Fruit fly (Drosophila melanogaster) whole organism, embryonic: ENCODE results near the gene bsf.

Experiments
- Abd-B ChIP-seq: fragments of 200-800 bp; sonication (Bioruptor generic); optimal IDR thresholded peaks from 2 replicates; lab custom pipeline; 2018; ENCODE audit warnings: missing biosample characterization, mild to moderate bottlenecking, missing genetic modification characterization, moderate library complexity
- Asciz ChIP-seq: fragments of 200-800 bp; sonication (Bioruptor generic); optimal IDR thresholded peaks from 2 replicates; lab custom pipeline; 2017; ENCODE audit warnings: missing biosample characterization, mild to moderate bottlenecking, missing genetic modification characterization, missing genetic modification reagents
- Awh ChIP-seq: fragments of 200-800 bp; sonication (Bioruptor generic); IDR thresholded peaks from 2 replicates; pipeline ENCODE4, ENCODE4 v1.3.6; 2022; ENCODE audit warnings: missing biosample characterization, missing genetic modification characterization
- Blimp-1 ChIP-seq: fragments of 200-800 bp; sonication (Bioruptor generic); optimal IDR thresholded peaks from 3 replicates; lab custom pipeline; 2018; ENCODE audit warnings: missing biosample characterization, missing genetic modification characterization, mild to moderate bottlenecking, moderate library complexity, missing genetic modification reagents
- CG10431 ChIP-seq: fragments of 200-800 bp; sonication (Bioruptor generic); optimal IDR thresholded peaks from 3 replicates; lab custom pipeline; 2018; ENCODE audit warnings: missing biosample characterization, mild to moderate bottlenecking, missing genetic modification characterization
- CG12071 ChIP-seq: fragments of 200-800 bp; sonication (Bioruptor generic); optimal IDR thresholded peaks from 3 replicates; lab custom pipeline; 2018; ENCODE audit warnings: missing biosample characterization, mild to moderate bottlenecking, missing genetic modification characterization
- CG1233 ChIP-seq: fragments of 200-800 bp; sonication (Bioruptor generic); optimal IDR thresholded peaks from 4 replicates; lab custom pipeline; 2018; ENCODE audit warnings: missing biosample characterization, mild to moderate bottlenecking, missing genetic modification characterization
- CG15696 ChIP-seq: fragments of 200-800 bp; sonication (Bioruptor generic); optimal IDR thresholded peaks from 2 replicates; lab custom pipeline; 2019; ENCODE audit warnings: missing biosample characterization, mild to moderate bottlenecking, missing genetic modification characterization, moderate library complexity
- CG1647 ChIP-seq: fragments of 200-800 bp; sonication (Bioruptor generic); optimal IDR thresholded peaks from 3 replicates; lab custom pipeline; 2016; ENCODE audit warnings: missing biosample characterization, missing genetic modification characterization
- CG17912 ChIP-seq: fragments of 200-800 bp; sonication (Bioruptor generic); optimal IDR thresholded peaks from 2 replicates; lab custom pipeline; 2018; ENCODE audit warnings: missing biosample characterization, mild to moderate bottlenecking, missing genetic modification characterization
- CG18011 ChIP-seq: fragments of 200-800 bp; sonication (Bioruptor generic); optimal IDR thresholded peaks from 2 replicates; lab custom pipeline; 2017; ENCODE audit warnings: missing biosample characterization, missing genetic modification characterization, mild to moderate bottlenecking, moderate library complexity, missing genotype
- CG2202 ChIP-seq: fragments of 200-800 bp; sonication (Bioruptor generic); optimal IDR thresholded peaks from 2 replicates; lab custom pipeline; 2018; ENCODE audit warnings: missing biosample characterization, mild to moderate bottlenecking, missing genetic modification characterization
- CG2875 ChIP-seq: fragments of 200-800 bp; sonication (Bioruptor generic); optimal IDR thresholded peaks from 2 replicates; lab custom pipeline; 2017; ENCODE audit warnings: missing biosample characterization, mild to moderate bottlenecking, missing genetic modification characterization, missing genetic modification reagents
- CG3407 ChIP-seq: fragments of 200-800 bp; sonication (Bioruptor generic); optimal IDR thresholded peaks from 2 replicates; lab custom pipeline; 2018; ENCODE audit warnings: missing biosample characterization, mild to moderate bottlenecking, missing genetic modification characterization
- CG4707 ChIP-seq: fragments of 200-800 bp; sonication (Bioruptor generic); optimal IDR thresholded peaks from 2 replicates; lab custom pipeline; 2018; ENCODE audit warnings: missing biosample characterization, mild to moderate bottlenecking, missing genetic modification characterization, moderate library complexity
- CG5245 ChIP-seq: fragments of 200-800 bp; sonication (Bioruptor generic); optimal IDR thresholded peaks from 3 replicates; lab custom pipeline; 2016; ENCODE audit warnings: missing biosample characterization, missing genetic modification characterization
- CG6813 ChIP-seq: fragments of 200-800 bp; sonication (Bioruptor generic); optimal IDR thresholded peaks from 2 replicates; lab custom pipeline; 2017; ENCODE audit warnings: missing biosample characterization, missing genetic modification characterization, mild to moderate bottlenecking, moderate library complexity, missing genetic modification reagents
- CG8944 ChIP-seq: fragments of 200-800 bp; sonication (Bioruptor generic); optimal IDR thresholded peaks from 3 replicates; lab custom pipeline; 2016; ENCODE audit warnings: missing biosample characterization, missing genetic modification characterization
- HHEX ChIP-seq: fragments of 200-800 bp; sonication (Bioruptor generic); optimal IDR thresholded peaks from 3 replicates; lab custom pipeline; 2017; ENCODE audit warnings: missing biosample characterization, mild to moderate bottlenecking, missing genetic modification characterization, missing genetic modification reagents
- Hr78 ChIP-seq, 2 experiments: fragments of 200-800 bp in 1 of 2; fragments of >200 bp in 1 of 2; sonication (Bioruptor generic) in 1 of 2; optimal IDR thresholded peaks; 2 replicates each; lab custom pipeline; 2017 to 2019; ENCODE audit warnings: missing biosample characterization in 2 of 2, missing genetic modification characterization in 2 of 2, mild to moderate bottlenecking in 1 of 2, moderate library complexity in 1 of 2
- Optix ChIP-seq: fragments of 200-800 bp; sonication (Bioruptor generic); IDR thresholded peaks from 3 replicates; pipeline ENCODE4 v1.3.6; 2022; ENCODE audit warnings: missing biosample characterization, missing genetic modification characterization
- Sox102F ChIP-seq: fragments of 200-800 bp; sonication (Bioruptor generic); optimal IDR thresholded peaks from 2 replicates; lab custom pipeline; 2018; ENCODE audit warnings: missing biosample characterization, mild to moderate bottlenecking, missing genetic modification characterization, moderate library complexity
- Xrp1 ChIP-seq: fragments of 200-800 bp; sonication (Bioruptor generic); IDR thresholded peaks from 2 replicates; pipeline ENCODE4 v1.3.6; 2022; ENCODE audit warnings: missing biosample characterization, missing genetic modification characterization
- ab ChIP-seq: fragments of 200-800 bp; sonication (Bioruptor generic); optimal IDR thresholded peaks from 2 replicates; lab custom pipeline; 2016; ENCODE audit warnings: missing biosample characterization, missing genetic modification characterization
- ara ChIP-seq: fragments of 200-800 bp; sonication (Bioruptor generic); IDR thresholded peaks from 2 replicates; pipeline ENCODE4 v1.3.6; 2022; ENCODE audit warnings: missing biosample characterization, missing genetic modification characterization
- bab2 ChIP-seq: fragments of 200-800 bp; sonication (Bioruptor generic); optimal IDR thresholded peaks from 2 replicates; lab custom pipeline; 2016; ENCODE audit warnings: missing biosample characterization, missing genetic modification characterization
- bsh ChIP-seq, 2 experiments: fragments of 200-800 bp; sonication (Bioruptor generic); optimal IDR thresholded peaks; 2 replicates each; lab custom pipeline; 2017 to 2018; ENCODE audit warnings: mild to moderate bottlenecking in 2 of 2, missing biosample characterization in 2 of 2, missing genetic modification characterization in 2 of 2, moderate library complexity in 1 of 2
- btn ChIP-seq: fragments of 200-800 bp; sonication (Bioruptor generic); optimal IDR thresholded peaks from 2 replicates; lab custom pipeline; 2016; ENCODE audit warnings: missing biosample characterization, missing genetic modification characterization
- chif ChIP-seq, 2 experiments: fragments of 200-800 bp; sonication (Bioruptor generic); optimal IDR thresholded peaks; 3 replicates each; lab custom pipeline; 2016; ENCODE audit warnings: missing biosample characterization in 2 of 2, missing genetic modification characterization in 2 of 2
- chm ChIP-seq: fragments of 200-800 bp; sonication (Bioruptor generic); IDR thresholded peaks from 2 replicates; pipeline ENCODE4 v1.3.6; 2022; ENCODE audit warnings: missing biosample characterization, missing genetic modification characterization
- disco-r ChIP-seq: fragments of 200-800 bp; sonication (Bioruptor generic); optimal IDR thresholded peaks from 2 replicates; lab custom pipeline; 2016; ENCODE audit warnings: missing biosample characterization, missing genetic modification characterization
- fd64A ChIP-seq: fragments of 200-800 bp; sonication (Bioruptor generic); optimal IDR thresholded peaks from 3 replicates; lab custom pipeline; 2018; ENCODE audit warnings: missing biosample characterization, mild to moderate bottlenecking, missing genetic modification characterization
- gcm ChIP-seq: fragments of 200-800 bp; sonication (Bioruptor generic); optimal IDR thresholded peaks from 2 replicates; lab custom pipeline; 2019; ENCODE audit warnings: missing biosample characterization, mild to moderate bottlenecking, missing genetic modification characterization, moderate library complexity
- gsb ChIP-seq: fragments of 200-800 bp; sonication (Bioruptor generic); IDR thresholded peaks from 2 replicates; pipeline ENCODE4 v1.3.6; 2022; ENCODE audit warnings: missing biosample characterization, missing genetic modification characterization
- gsb-n ChIP-seq: fragments of 200-800 bp; sonication (Bioruptor generic); optimal IDR thresholded peaks from 3 replicates; lab custom pipeline; 2018; ENCODE audit warnings: missing biosample characterization, mild to moderate bottlenecking, missing genetic modification characterization
- hkb ChIP-seq, 2 experiments: fragments of 200-800 bp in 1 of 2; fragments of >200 bp in 1 of 2; sonication (Bioruptor generic) in 1 of 2; IDR thresholded peaks in 1 of 2; optimal IDR thresholded peaks in 1 of 2; 2 replicates each; pipeline versions ENCODE4 v1.3.6 to Lab custom; 2017 to 2022; ENCODE audit warnings: missing biosample characterization in 1 of 2, missing genetic modification characterization in 1 of 2
- hth ChIP-seq: fragments of >200 bp; optimal IDR thresholded peaks from 2 replicates; lab custom pipeline; 2017; ENCODE audit warnings: inconsistent platforms
- kni ChIP-seq: fragments of 200-800 bp; sonication (Bioruptor generic); optimal IDR thresholded peaks from 3 replicates; lab custom pipeline; 2017; ENCODE audit warnings: mild to moderate bottlenecking, missing biosample characterization, missing genetic modification reagents, missing genetic modification characterization
- oc ChIP-seq: fragments of 200-800 bp; sonication (Bioruptor generic); optimal IDR thresholded peaks from 2 replicates; lab custom pipeline; 2018; ENCODE audit warnings: missing biosample characterization, mild to moderate bottlenecking, missing genetic modification characterization, moderate library complexity
- sens ChIP-seq: fragments of 200-800 bp; sonication (Bioruptor generic); peaks from one replicate; lab custom pipeline; 2016; ENCODE audit warnings: missing biosample characterization, missing genetic modification characterization
- sug ChIP-seq: fragments of 200-800 bp; optimal IDR thresholded peaks from 2 replicates; lab custom pipeline; 2019; ENCODE audit warnings: missing biosample characterization, mild to moderate bottlenecking, missing genetic modification characterization, moderate library complexity
- tll ChIP-seq, 2 experiments: fragments of 200-800 bp in 1 of 2; fragments of >200 bp in 1 of 2; sonication (Bioruptor generic) in 1 of 2; optimal IDR thresholded peaks; 2 replicates each; lab custom pipeline; 2017 to 2019; ENCODE audit warnings: missing biosample characterization in 2 of 2, missing genetic modification characterization in 2 of 2, mild to moderate bottlenecking in 1 of 2, moderate library complexity in 1 of 2
- yki ChIP-seq: fragments of >200 bp; optimal IDR thresholded peaks from 3 replicates; lab custom pipeline; 2018
- zen2 ChIP-seq: fragments of 200-800 bp; sonication (Bioruptor generic); IDR thresholded peaks from 3 replicates; pipeline ENCODE4 v1.3.6; 2022; ENCODE audit warnings: missing biosample characterization, missing genetic modification characterization; ENCODE audit not compliant: partially characterized antibody

The bsf gene

DNA sequence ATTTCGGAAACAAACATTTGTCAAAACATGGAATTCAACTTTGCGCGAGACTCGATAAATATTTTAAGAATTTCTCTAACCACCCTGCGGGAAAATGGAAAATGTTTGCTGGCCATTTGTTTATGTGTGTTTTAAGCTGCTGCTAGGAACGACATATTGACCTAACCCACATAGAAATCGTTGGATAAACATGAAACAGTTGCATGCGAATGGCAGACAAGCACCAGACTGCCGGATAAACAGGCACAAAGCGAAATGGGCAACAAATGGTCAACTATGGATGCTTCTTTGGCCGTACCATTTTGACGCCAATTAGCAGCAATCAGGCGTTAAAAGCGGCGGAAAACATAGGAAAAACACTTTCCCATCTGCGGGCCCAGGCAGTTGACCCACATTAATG, 42.4 kb upstream of the bsf start (continued):
- TF ChIP-seq CG12071 (GFP tag; lab: Kevin White, UChicago), result peak; percentile 29
- no peak for TF ChIP-seq ab (GFP tag; lab: Kevin White, UChicago)
- no peak for TF ChIP-seq CG10431 (GFP tag; lab: Kevin White, UChicago)
- no peak for TF ChIP-seq Abd-B (GFP tag; lab: Kevin White, UChicago)
- peak; percentile 11 for TF ChIP-seq bab2
- no peak for TF ChIP-seq CG8944
- TF ChIP-seq CG15696 (tag; lab: Kevin White, UChicago), result peak; percentile 51
- peak in 1 of 2 experiments; percentile 13 for TF ChIP-seq Hr78 (GFP tag; optimal IDR thresholded peaks at IDR 0.05; lab: Kevin White, UChicago)
- TF ChIP-seq gsb (GFP tag; lab: Robert Waterston, UW), result no peak
- no peak for TF ChIP-seq hth (lab: Kevin White, UChicago)
- TF ChIP-seq CG6813 (GFP tag; lab: Kevin White, UChicago), result peak; percentile 15
- TF ChIP-seq bsh (GFP tag; optimal IDR thresholded peaks at IDR 0.05; lab: Kevin White, UChicago), result peak in 1 of 2 experiments; percentile 53
- TF ChIP-seq gcm (GFP tag; lab: Kevin White, UChicago), result peak; percentile 7
- peak; percentile 28; the same call in 1 of the 2 replicates for TF ChIP-seq Awh (GFP tag; lab: Robert Waterston, UW)
- no peak for TF ChIP-seq CG5245
- no peak for TF ChIP-seq disco-r
- peak; percentile 66 for TF ChIP-seq fd64A (GFP tag; lab: Kevin White, UChicago)
- peak; percentile 67 for TF ChIP-seq Asciz (GFP tag; lab: Kevin White, UChicago)
- TF ChIP-seq sens, result peak; percentile 17
- peak; percentile 20 for TF ChIP-seq oc
- no peak for TF ChIP-seq btn
- peak; percentile 45 for TF ChIP-seq CG4707 (GFP tag; lab: Kevin White, UChicago)
- peak; percentile 76 for TF ChIP-seq Blimp-1
- TF ChIP-seq chif (GFP tag; optimal IDR thresholded peaks at IDR 0.05; lab: Kevin White, UChicago), result peak in 1 of 2 experiments; percentile 6
- peak; percentile 57 for TF ChIP-seq CG2875 (GFP tag; lab: Kevin White, UChicago)
- peak; percentile 32; the same call in 1 of the 2 replicates for TF ChIP-seq chm (GFP tag; lab: Robert Waterston, UW)
- peak; percentile 49 for TF ChIP-seq CG2202 (tag; lab: Kevin White, UChicago)
- TF ChIP-seq sug, result no peak
- peak; percentile 34 for TF ChIP-seq gsb-n
- TF ChIP-seq Optix, result no peak
- peak in 1 of 2 experiments; percentile 34 for TF ChIP-seq tll (GFP tag; optimal IDR thresholded peaks at IDR 0.05; lab: Kevin White, UChicago)
- no peak for TF ChIP-seq CG17912 (GFP tag; lab: Kevin White, UChicago)
- TF ChIP-seq kni (GFP tag; lab: Kevin White, UChicago), result peak; percentile 75
- TF ChIP-seq zen2, result no peak
- peak; percentile 67 for TF ChIP-seq Xrp1 (GFP tag; lab: Robert Waterston, UW)
- TF ChIP-seq CG1647 (GFP tag; lab: Kevin White, UChicago), result no peak
- no peak for TF ChIP-seq yki
- TF ChIP-seq HHEX, result peak; percentile 2
- TF ChIP-seq ara (GFP tag; lab: Robert Waterston, UW), result 0 out of 2 replicates have a peak, but pooled peaks have one; percentile 29
- no peak for TF ChIP-seq CG18011 (GFP tag; lab: Kevin White, UChicago)
- no peak for TF ChIP-seq hkb (optimal IDR thresholded peaks at IDR 0.05; lab: Kevin White, UChicago)
- TF ChIP-seq hkb (GFP tag; IDR thresholded peaks at IDR 0.05; lab: Robert Waterston, UW), result 0 out of 2 replicates have a peak, but pooled peaks have one; percentile 38
- TF ChIP-seq CG1233 (GFP tag; lab: Kevin White, UChicago), result peak; percentile 18
- peak; percentile 54 for TF ChIP-seq CG3407 (GFP tag; lab: Kevin White, UChicago)
- TF ChIP-seq Sox102F, result peak; percentile 44
